Worm (Caenorhabditis elegans) whole organism, L4/young adult: ENCODE data around the gene cccp-1.

ENCODE experiments used
- dao-5 ChIP-seq: sonication (generic microtip); optimal IDR thresholded peaks from 2 replicates; lab custom pipeline; 2016; ENCODE audit warnings: missing genotype, missing genetic modification characterization, moderate library complexity, missing compliant biosample characterization
- him-1 ChIP-seq: sonication (generic microtip); optimal IDR thresholded peaks from 2 replicates; lab custom pipeline; 2016; ENCODE audit warnings: missing genotype, missing genetic modification reagents, missing genetic modification characterization, missing compliant biosample characterization

DNA sequence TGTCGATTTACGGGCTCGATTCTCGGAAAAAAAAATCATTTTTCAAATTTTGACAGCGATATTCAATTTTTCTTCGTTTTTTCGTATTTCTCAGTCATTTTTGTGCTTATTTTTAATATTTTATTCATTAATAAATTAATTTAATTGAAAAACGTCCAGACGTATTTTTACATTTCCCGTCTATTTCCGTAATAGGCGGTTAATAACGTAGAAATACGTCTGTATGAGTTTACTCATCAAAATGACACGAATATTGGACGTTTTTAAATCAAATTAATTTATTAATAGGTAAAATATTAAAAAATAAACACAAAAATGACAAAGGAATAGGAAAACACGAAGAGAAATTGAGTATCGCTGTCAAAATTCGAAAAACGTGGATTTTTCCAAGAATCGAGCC lies 48.0 kb upstream of the cccp-1 start:
- TF ChIP-seq dao-5 (tag; lab: Kevin White, UChicago) (no peak), him-1 (tag; lab: Kevin White, UChicago) (no peak)
